Fruit fly (Drosophila melanogaster): Measurements from ENCODE around the gene CG9389.

Gene CG9389

dm6 chr3L:21270480-21270879 lies at the start of gene CG9389:
CG9389 (minus strand) TSS chr3L:21270580.
- TF ChIP-seq insv (optimal IDR thresholded peaks at IDR 0.05) (no peak), psq (optimal IDR thresholded peaks at IDR 0.05) (no peak), ttk (optimal IDR thresholded peaks at IDR 0.05) (no peak), Myc (optimal IDR thresholded peaks at IDR 0.05) (no peak), h (optimal IDR thresholded peaks at IDR 0.05) (no peak), Sin3A (optimal IDR thresholded peaks at IDR 0.05) (no peak)

dm6 chr3L:21319957-21320356 lies 49.6 kb upstream of the CG9389 start:
- TF ChIP-seq Myc (optimal IDR thresholded peaks at IDR 0.05) (no peak), ttk (optimal IDR thresholded peaks at IDR 0.05) (no peak), insv (optimal IDR thresholded peaks at IDR 0.05) (no peak), Sin3A (optimal IDR thresholded peaks at IDR 0.05) (no peak), psq (optimal IDR thresholded peaks at IDR 0.05) (no peak), h (optimal IDR thresholded peaks at IDR 0.05) (no peak)

dm6 chr3L:21319313-21319907 lies 49.0 kb upstream of the CG9389 start:
- TF ChIP-seq Myc (optimal IDR thresholded peaks at IDR 0.05) (no peak), Sin3A (optimal IDR thresholded peaks at IDR 0.05) (no peak), insv (optimal IDR thresholded peaks at IDR 0.05) (no peak), psq (optimal IDR thresholded peaks at IDR 0.05) (no peak), h (optimal IDR thresholded peaks at IDR 0.05) (no peak), ttk (optimal IDR thresholded peaks at IDR 0.05) (no peak)

dm6 chr3L:21318474-21318873 lies 48.1 kb upstream of the CG9389 start, which contains the start of gene Rab26:
Rab26 (plus strand) TSS chr3L:21318774.
- TF ChIP-seq ttk (optimal IDR thresholded peaks at IDR 0.05) (no peak), Myc (optimal IDR thresholded peaks at IDR 0.05) (no peak), h (optimal IDR thresholded peaks at IDR 0.05) (no peak), insv (optimal IDR thresholded peaks at IDR 0.05) (no peak), Sin3A (optimal IDR thresholded peaks at IDR 0.05) (no peak), psq (optimal IDR thresholded peaks at IDR 0.05) (no peak)

- TF ChIP-seq h (optimal IDR thresholded peaks at IDR 0.05) (no peak), psq (optimal IDR thresholded peaks at IDR 0.05) (no peak), Myc (optimal IDR thresholded peaks at IDR 0.05) (no peak)
These were observed 47.3 kb upstream of the CG9389 start, which contains the start of gene Pc for dm6 chr3L:21317416-21318259. Pc (minus strand) TSS chr3L:21318020.

dm6 chr3L:21304400-21304799 lies 34.0 kb upstream of the CG9389 start, which contains the start of the genes CG11309 and CG7632:
CG11309 (minus strand) TSS chr3L:21304658.
CG7632 (plus strand) TSS chr3L:21304697.
- TF ChIP-seq Sin3A (optimal IDR thresholded peaks at IDR 0.05) (no peak), psq (optimal IDR thresholded peaks at IDR 0.05) (no peak), insv (optimal IDR thresholded peaks at IDR 0.05) (no peak), Myc (optimal IDR thresholded peaks at IDR 0.05) (no peak), h (optimal IDR thresholded peaks at IDR 0.05) (no peak), ttk (optimal IDR thresholded peaks at IDR 0.05) (no peak)

- TF ChIP-seq insv (optimal IDR thresholded peaks at IDR 0.05) (no peak), ttk (optimal IDR thresholded peaks at IDR 0.05) (no peak), Sin3A (optimal IDR thresholded peaks at IDR 0.05) (no peak), h (optimal IDR thresholded peaks at IDR 0.05) (no peak), Myc (optimal IDR thresholded peaks at IDR 0.05) (no peak), psq (optimal IDR thresholded peaks at IDR 0.05) (no peak)
These were observed 33.3 kb upstream of the CG9389 start for dm6 chr3L:21303659-21304058.

- TF ChIP-seq ttk (optimal IDR thresholded peaks at IDR 0.05) (no peak), insv (optimal IDR thresholded peaks at IDR 0.05) (no peak), h (optimal IDR thresholded peaks at IDR 0.05) (no peak), psq (optimal IDR thresholded peaks at IDR 0.05) (no peak), Sin3A (optimal IDR thresholded peaks at IDR 0.05) (no peak), Myc (optimal IDR thresholded peaks at IDR 0.05) (no peak)
These were observed 32.1 kb upstream of the CG9389 start for dm6 chr3L:21302493-21302892.

dm6 chr3L:21301737-21302487 lies 31.5 kb upstream of the CG9389 start:
- TF ChIP-seq psq (optimal IDR thresholded peaks at IDR 0.05) = no peak

- TF ChIP-seq Sin3A (optimal IDR thresholded peaks at IDR 0.05) = no peak
- TF ChIP-seq insv (optimal IDR thresholded peaks at IDR 0.05) = no peak
- TF ChIP-seq ttk (optimal IDR thresholded peaks at IDR 0.05) = no peak
These were observed 29.9 kb upstream of the CG9389 start, which contains the start of gene Cpr78Cc for dm6 chr3L:21300280-21300679. Cpr78Cc (plus strand) TSS chr3L:21300580.

- no peak for TF ChIP-seq h (optimal IDR thresholded peaks at IDR 0.05)
- TF ChIP-seq Sin3A (optimal IDR thresholded peaks at IDR 0.05) = no peak
- no peak for TF ChIP-seq Myc (optimal IDR thresholded peaks at IDR 0.05)
- TF ChIP-seq insv (optimal IDR thresholded peaks at IDR 0.05) = no peak
- no peak for TF ChIP-seq ttk (optimal IDR thresholded peaks at IDR 0.05)
- TF ChIP-seq psq (optimal IDR thresholded peaks at IDR 0.05) = no peak
These were observed 28.8 kb upstream of the CG9389 start for dm6 chr3L:21299203-21299602.

dm6 chr3L:21298375-21298774 lies 28.0 kb upstream of the CG9389 start, which contains the start of gene CG43702:
CG43702 (plus strand) TSS chr3L:21298675.
- no peak for TF ChIP-seq ttk (optimal IDR thresholded peaks at IDR 0.05)
- TF ChIP-seq insv (optimal IDR thresholded peaks at IDR 0.05) = no peak
- no peak for TF ChIP-seq h (optimal IDR thresholded peaks at IDR 0.05)
- no peak for TF ChIP-seq psq (optimal IDR thresholded peaks at IDR 0.05)
- TF ChIP-seq Sin3A (optimal IDR thresholded peaks at IDR 0.05) = no peak
- no peak for TF ChIP-seq Myc (optimal IDR thresholded peaks at IDR 0.05)
